Worm (Caenorhabditis elegans) whole organism, L1 larva: Measurements from ENCODE around the gene alh-11.
A peak's percentile ranks its signal among the peaks of the same experiment; 100 is the strongest.

Source experiments
- C16A3.4 ChIP-seq: fragments of 150-350 bp; optimal IDR thresholded peaks from 2 replicates; lab custom pipeline; 2014; ENCODE audit warnings: missing biosample characterization, missing genetic modification characterization
- F16B12.6 ChIP-seq: fragments of 150-350 bp; optimal IDR thresholded peaks from 2 replicates; lab custom pipeline; 2014; ENCODE audit warnings: missing biosample characterization, missing genetic modification characterization
- Y116A8C.19 ChIP-seq: sonication (generic microtip); optimal IDR thresholded peaks from 2 replicates; lab custom pipeline; 2016; ENCODE audit warnings: missing compliant biosample characterization, missing genetic modification characterization, borderline replicate concordance
- aha-1 ChIP-seq: fragments of 150-350 bp; optimal IDR thresholded peaks from 2 replicates; lab custom pipeline; 2014; ENCODE audit warnings: missing biosample characterization, missing genetic modification characterization
- ama-1 ChIP-seq: fragments of 150-350 bp; optimal IDR thresholded peaks from 2 replicates; lab custom pipeline; 2014
- ceh-63 ChIP-seq: fragments of 200-800 bp; sonication (Bioruptor generic); optimal IDR thresholded peaks from 2 replicates; lab custom pipeline; 2018; ENCODE audit warnings: mild to moderate bottlenecking, missing genetic modification characterization, missing compliant biosample characterization
- ceh-82 ChIP-seq, 3 experiments: fragments of 150-350 bp in 1 of 3; sonication (generic microtip) in 2 of 3; optimal IDR thresholded peaks; 2 replicates each; lab custom pipeline; 2014 to 2017; ENCODE audit warnings: missing biosample characterization in 3 of 3, missing genetic modification characterization in 3 of 3
- dsc-1 ChIP-seq: sonication (generic microtip); optimal IDR thresholded peaks from 2 replicates; lab custom pipeline; 2016; ENCODE audit warnings: mild to moderate bottlenecking, missing genetic modification characterization, missing compliant biosample characterization
- efl-1 ChIP-seq, 4 experiments: fragments of 150-350 bp; optimal IDR thresholded peaks in 3 of 4; peaks in 1 of 4; 1 replicate in 1 of 4; 2 replicates in 3 of 4; lab custom pipeline; 2014; ENCODE audit warnings: missing biosample characterization in 2 of 4, missing genetic modification characterization in 2 of 4, missing genetic modification reagents in 2 of 4
- elt-2 ChIP-seq: sonication (generic microtip); optimal IDR thresholded peaks from 2 replicates; lab custom pipeline; 2016; ENCODE audit warnings: missing genetic modification characterization, mild to moderate bottlenecking, inconsistent platforms, missing compliant biosample characterization, missing genetic modification reagents
- fkh-4 ChIP-seq: sonication (generic microtip); optimal IDR thresholded peaks from 2 replicates; lab custom pipeline; 2016; ENCODE audit warnings: missing compliant biosample characterization, missing genetic modification characterization, borderline replicate concordance
- fkh-8 ChIP-seq: sonication (generic microtip); optimal IDR thresholded peaks from 2 replicates; lab custom pipeline; 2016; ENCODE audit warnings: mild to moderate bottlenecking, missing genetic modification characterization, missing compliant biosample characterization
- fos-1 ChIP-seq: fragments of 150-350 bp; optimal IDR thresholded peaks from 2 replicates; lab custom pipeline; 2014; ENCODE audit warnings: missing biosample characterization, missing genetic modification characterization
- hlh-17 ChIP-seq: fragments of 200-800 bp; sonication (Bioruptor generic); optimal IDR thresholded peaks from 2 replicates; lab custom pipeline; 2018; ENCODE audit warnings: missing genetic modification characterization, mild to moderate bottlenecking, missing compliant biosample characterization, moderate library complexity, borderline replicate concordance
- hpl-2 ChIP-seq: fragments of 150-350 bp; optimal IDR thresholded peaks from 2 replicates; lab custom pipeline; 2014; ENCODE audit warnings: missing biosample characterization, missing genetic modification reagents, missing genetic modification characterization
- irx-1 ChIP-seq: sonication (generic microtip); optimal IDR thresholded peaks from 2 replicates; lab custom pipeline; 2016; ENCODE audit warnings: missing genetic modification characterization, missing compliant biosample characterization
- jun-1 ChIP-seq: fragments of 150-350 bp; optimal IDR thresholded peaks from 2 replicates; lab custom pipeline; 2014; ENCODE audit warnings: missing biosample characterization, missing genetic modification reagents, missing genetic modification characterization
- lin-15B ChIP-seq: fragments of 150-350 bp; sonication (generic microtip); optimal IDR thresholded peaks from 3 replicates; lab custom pipeline; 2014; ENCODE audit warnings: missing biosample characterization, missing genetic modification characterization
- mdl-1 ChIP-seq, 2 experiments: fragments of 150-350 bp; optimal IDR thresholded peaks; 2 replicates each; lab custom pipeline; 2014 to 2017; ENCODE audit warnings: missing biosample characterization in 2 of 2, missing genetic modification characterization in 2 of 2, inconsistent platforms in 1 of 2
- mep-1 ChIP-seq: fragments of 150-350 bp; optimal IDR thresholded peaks from 2 replicates; lab custom pipeline; 2014; ENCODE audit warnings: missing biosample characterization, missing genetic modification characterization
- nhr-12 ChIP-seq: sonication (generic microtip); optimal IDR thresholded peaks from 2 replicates; lab custom pipeline; 2017; ENCODE audit warnings: missing biosample characterization, missing genetic modification characterization
- nhr-19 ChIP-seq: fragments of 200-800 bp; sonication (Bioruptor generic); conservative IDR thresholded peaks from 2 replicates; pipeline ENCODE4 v1.3.6; 2022; ENCODE audit warnings: missing genetic modification characterization, missing compliant biosample characterization
- nhr-237 ChIP-seq: fragments of 150-350 bp; optimal IDR thresholded peaks from 2 replicates; lab custom pipeline; 2014; ENCODE audit warnings: missing biosample characterization, missing genetic modification characterization
- nhr-28 ChIP-seq: fragments of 150-350 bp; optimal IDR thresholded peaks from 2 replicates; lab custom pipeline; 2014; ENCODE audit warnings: missing biosample characterization, missing genetic modification characterization
- nhr-71 ChIP-seq: sonication (generic microtip); optimal IDR thresholded peaks from 2 replicates; lab custom pipeline; 2016; ENCODE audit warnings: mild to moderate bottlenecking, missing genetic modification characterization, moderate library complexity, missing compliant biosample characterization
- nhr-76 ChIP-seq: sonication (generic microtip); optimal IDR thresholded peaks from 2 replicates; lab custom pipeline; 2017; ENCODE audit warnings: missing biosample characterization, missing genetic modification characterization
- nhr-77 ChIP-seq: fragments of 150-350 bp; optimal IDR thresholded peaks from 2 replicates; lab custom pipeline; 2014; ENCODE audit warnings: missing biosample characterization, missing genetic modification characterization
- nhr-84 ChIP-seq: sonication (generic microtip); optimal IDR thresholded peaks from 2 replicates; lab custom pipeline; 2017; ENCODE audit warnings: missing biosample characterization, missing genetic modification characterization
- nhr-90 ChIP-seq: sonication (generic microtip); optimal IDR thresholded peaks from 2 replicates; lab custom pipeline; 2016; ENCODE audit warnings: mild to moderate bottlenecking, missing genetic modification characterization, missing compliant biosample characterization; ENCODE audit not compliant: poor library complexity
- pax-3 ChIP-seq: fragments of 200-800 bp; sonication (Bioruptor generic); optimal IDR thresholded peaks from 2 replicates; lab custom pipeline; 2018; ENCODE audit warnings: mild to moderate bottlenecking, missing genetic modification characterization, moderate library complexity, missing compliant biosample characterization
- pqm-1 ChIP-seq: sonication (generic microtip); optimal IDR thresholded peaks from 3 replicates; lab custom pipeline; 2017; ENCODE audit warnings: missing biosample characterization, missing genetic modification characterization
- skn-1 ChIP-seq: fragments of 150-350 bp; optimal IDR thresholded peaks from 2 replicates; lab custom pipeline; 2014; ENCODE audit warnings: missing biosample characterization, missing genetic modification characterization
- snu-23 ChIP-seq: sonication (generic microtip); optimal IDR thresholded peaks from 2 replicates; lab custom pipeline; 2016; ENCODE audit warnings: missing genetic modification characterization, missing compliant biosample characterization
- sptf-1 ChIP-seq: fragments of 150-350 bp; optimal IDR thresholded peaks from 2 replicates; lab custom pipeline; 2014; ENCODE audit warnings: missing biosample characterization, missing genetic modification characterization
- sup-37 ChIP-seq: fragments of 200-800 bp; sonication (Bioruptor generic); optimal IDR thresholded peaks from 2 replicates; lab custom pipeline; 2018; ENCODE audit warnings: mild to moderate bottlenecking, missing genetic modification characterization, missing compliant biosample characterization
- swsn-7 ChIP-seq: sonication (generic microtip); optimal IDR thresholded peaks from 2 replicates; lab custom pipeline; 2016; ENCODE audit warnings: missing genetic modification characterization, missing compliant biosample characterization
- tbx-2 ChIP-seq: sonication (generic microtip); optimal IDR thresholded peaks from 2 replicates; lab custom pipeline; 2016; ENCODE audit warnings: missing genetic modification characterization, missing compliant biosample characterization
- tlp-1 ChIP-seq: fragments of 150-350 bp; optimal IDR thresholded peaks from 2 replicates; lab custom pipeline; 2014; ENCODE audit warnings: missing biosample characterization, missing genetic modification characterization
- unc-130 ChIP-seq: fragments of 150-350 bp; optimal IDR thresholded peaks from 2 replicates; lab custom pipeline; 2017; ENCODE audit warnings: missing biosample characterization, missing genetic modification characterization, inconsistent platforms
- unc-30 ChIP-seq: sonication (generic microtip); optimal IDR thresholded peaks from 2 replicates; lab custom pipeline; 2017; ENCODE audit warnings: missing biosample characterization, missing genetic modification characterization
- unc-86 ChIP-seq: sonication (generic microtip); optimal IDR thresholded peaks from 2 replicates; lab custom pipeline; 2016; ENCODE audit warnings: missing genetic modification characterization, missing compliant biosample characterization
- unc-98 ChIP-seq: fragments of 200-800 bp; sonication (Bioruptor generic); IDR thresholded peaks from 2 replicates; pipeline ENCODE4 v1.3.6; 2022; ENCODE audit warnings: missing genetic modification characterization, missing compliant biosample characterization
- zag-1 ChIP-seq: fragments of 150-350 bp; optimal IDR thresholded peaks from 2 replicates; lab custom pipeline; 2014; ENCODE audit warnings: missing biosample characterization, missing genetic modification characterization
- zip-4 ChIP-seq: fragments of 200-800 bp; sonication (Bioruptor generic); optimal IDR thresholded peaks from 2 replicates; lab custom pipeline; 2018; ENCODE audit warnings: mild to moderate bottlenecking, missing genetic modification characterization, moderate library complexity, missing compliant biosample characterization
- ztf-11 ChIP-seq, 2 experiments: sonication (generic microtip); optimal IDR thresholded peaks; 2 replicates each; lab custom pipeline; 2016 to 2017; ENCODE audit warnings: missing genetic modification characterization in 2 of 2, missing biosample characterization in 1 of 2, missing compliant biosample characterization in 1 of 2
- ztf-4 ChIP-seq: fragments of 150-350 bp; optimal IDR thresholded peaks from 2 replicates; lab custom pipeline; 2014; ENCODE audit warnings: missing biosample characterization, missing genetic modification characterization

Gene alh-11

DNA sequence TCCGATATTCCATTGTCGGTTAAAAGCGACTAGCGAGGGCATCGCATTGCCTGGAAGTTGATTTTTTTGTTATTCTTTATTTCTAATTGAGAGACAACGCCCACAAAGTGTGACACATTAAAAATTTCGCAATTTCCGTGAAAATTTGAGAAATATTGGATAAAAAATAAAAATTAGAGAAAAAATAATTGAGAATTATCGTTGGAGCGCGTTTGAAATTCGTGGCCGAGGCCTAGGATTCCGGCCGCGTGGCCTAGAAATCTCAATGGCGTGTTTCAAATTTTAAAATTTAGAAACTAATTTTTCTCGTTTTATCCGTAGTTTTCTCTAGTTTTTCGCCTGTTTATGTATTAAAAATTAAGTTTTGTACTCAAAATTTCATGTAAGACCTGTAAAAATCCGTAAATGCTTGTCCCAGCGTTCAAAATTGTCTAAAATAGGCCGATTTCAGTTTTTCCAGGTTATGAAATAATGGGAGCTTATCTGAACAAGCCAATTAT, 4.6 kb upstream of the alh-11 start, which contains the start of the genes dagl-2 and ppm-1.G (continued):
- TF ChIP-seq nhr-77 (tag; lab: Kevin White, UChicago) (peak; percentile 42), nhr-71 (peak; percentile 90), unc-30 (no peak), swsn-7 (peak; percentile 78), unc-98 (GFP tag; lab: Robert Waterston, UW) (peak; percentile 73), nhr-19 (GFP tag; lab: Robert Waterston, UW) (peak; percentile 55), unc-130 (tag; lab: Kevin White, UChicago) (peak; percentile 68), nhr-90 (tag; lab: Kevin White, UChicago) (peak; percentile 86), tbx-2 (tag; lab: Kevin White, UChicago) (peak; percentile 87), tlp-1 (tag; lab: Kevin White, UChicago) (no peak), zag-1 (no peak), mdl-1 (tag; optimal IDR thresholded peaks at IDR 0.05; lab: Kevin White, UChicago) (peak in 1 of 2 experiments; percentile 22), dsc-1 (tag; lab: Kevin White, UChicago) (peak; percentile 81), C16A3.4 (tag; lab: Kevin White, UChicago) (peak; percentile 73), pax-3 (tag; lab: Kevin White, UChicago) (peak; percentile 81), efl-1 (optimal IDR thresholded peaks at IDR 0.05; lab: Kevin White, UChicago) (peak; percentile 72 to 73), efl-1 (GFP tag; optimal IDR thresholded peaks at IDR 0.05 in 1 of 2; lab: Kevin White, UChicago) (peak; percentile 81 to 96), nhr-84 (no peak), elt-2 (tag; lab: Kevin White, UChicago) (peak; percentile 37), ceh-63 (no peak), ama-1 (lab: Kevin White, UChicago) (no peak), lin-15B (tag; lab: Kevin White, UChicago) (peak; percentile 93), zip-4 (GFP tag; lab: Kevin White, UChicago) (peak; percentile 90), snu-23 (GFP tag; lab: Kevin White, UChicago) (peak; percentile 83), sptf-1 (tag; lab: Kevin White, UChicago) (no peak), sup-37 (no peak), ztf-4 (tag; lab: Kevin White, UChicago) (no peak), hlh-17 (GFP tag; lab: Kevin White, UChicago) (no peak), F16B12.6 (peak; percentile 12), nhr-76 (no peak), skn-1 (tag; lab: Kevin White, UChicago) (peak; percentile 85), fkh-8 (tag; lab: Kevin White, UChicago) (peak; percentile 91), jun-1 (peak; percentile 52), Y116A8C.19 (tag; lab: Kevin White, UChicago) (peak; percentile 5), hpl-2 (GFP tag; lab: Kevin White, UChicago) (peak; percentile 46), nhr-12 (tag; lab: Kevin White, UChicago) (no peak), nhr-237 (tag; lab: Kevin White, UChicago) (no peak), fos-1 (tag; lab: Kevin White, UChicago) (no peak), ceh-82 (tag; optimal IDR thresholded peaks at IDR 0.05; lab: Kevin White, UChicago) (peak; percentile 72 to 87 (median 77)), irx-1 (tag; lab: Kevin White, UChicago) (peak; percentile 86), ztf-11 (tag; optimal IDR thresholded peaks at IDR 0.05; lab: Kevin White, UChicago) (peak in 1 of 2 experiments; percentile 82), fkh-4 (peak; percentile 75), unc-86 (tag; lab: Kevin White, UChicago) (peak; percentile 61), mep-1 (tag; lab: Kevin White, UChicago) (peak; percentile 86), aha-1 (tag; lab: Kevin White, UChicago) (no peak), nhr-28 (no peak), pqm-1 (tag; lab: Kevin White, UChicago) (no peak)
- TF ChIP-seq, all 84 proteins: peak for 51
